Worm (Caenorhabditis elegans): ENCODE measurements around the gene aqp-7.

Gene aqp-7

DNA sequence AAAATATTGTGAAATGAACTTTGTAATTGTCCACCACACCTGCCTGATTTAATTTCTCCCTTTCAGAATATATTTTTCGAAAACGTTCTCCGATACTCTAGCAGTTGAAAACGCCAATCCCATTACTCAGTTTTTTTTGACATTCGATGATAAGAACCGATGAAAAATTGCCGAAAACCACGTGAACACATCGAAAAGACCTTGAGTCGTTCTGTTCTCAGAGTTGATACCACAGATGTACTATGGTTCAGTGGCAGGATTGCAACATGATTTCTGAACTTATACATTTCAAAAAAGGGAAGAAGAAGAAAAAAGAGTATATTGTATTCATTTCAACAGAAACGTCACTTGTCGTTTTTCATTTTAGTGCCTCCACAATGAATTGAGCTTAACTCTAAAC lies 4.9 kb upstream of the aqp-7 start:
- no peak for TF ChIP-seq nhr-11 (tag; optimal IDR thresholded peaks at IDR 0.05)
- no peak for TF ChIP-seq unc-39 (tag; optimal IDR thresholded peaks at IDR 0.05)
- no peak for TF ChIP-seq egl-5 (tag; optimal IDR thresholded peaks at IDR 0.05)
- TF ChIP-seq ceh-82 (tag; optimal IDR thresholded peaks at IDR 0.05) = no peak
- TF ChIP-seq ztf-11 (tag; optimal IDR thresholded peaks at IDR 0.05) = no peak

DNA sequence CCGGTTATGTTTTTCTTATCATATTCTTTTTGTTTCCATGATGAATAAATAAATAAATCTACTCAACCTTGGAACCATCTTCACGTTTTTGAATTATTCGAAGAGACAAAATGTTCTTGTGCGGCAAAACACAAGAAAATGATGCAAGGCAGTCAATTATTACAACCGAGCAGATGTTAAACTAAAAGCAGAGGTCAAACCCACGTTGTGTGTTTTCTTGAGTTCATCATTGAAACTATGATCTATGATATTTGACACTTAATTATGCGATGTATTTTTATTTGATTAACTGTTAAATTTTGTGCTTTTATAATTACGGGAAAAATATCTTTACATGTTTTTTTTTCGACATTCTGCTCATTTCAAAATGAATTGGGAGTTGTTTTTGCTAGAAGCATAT lies 3.4 kb upstream of the aqp-7 start:
- peak; percentile 5 for TF ChIP-seq nfya-1 (tag; optimal IDR thresholded peaks at IDR 0.05; ENCODE audit: insufficient read depth)
- no peak for TF ChIP-seq unc-62 (GFP tag; optimal IDR thresholded peaks at IDR 0.05)

DNA sequence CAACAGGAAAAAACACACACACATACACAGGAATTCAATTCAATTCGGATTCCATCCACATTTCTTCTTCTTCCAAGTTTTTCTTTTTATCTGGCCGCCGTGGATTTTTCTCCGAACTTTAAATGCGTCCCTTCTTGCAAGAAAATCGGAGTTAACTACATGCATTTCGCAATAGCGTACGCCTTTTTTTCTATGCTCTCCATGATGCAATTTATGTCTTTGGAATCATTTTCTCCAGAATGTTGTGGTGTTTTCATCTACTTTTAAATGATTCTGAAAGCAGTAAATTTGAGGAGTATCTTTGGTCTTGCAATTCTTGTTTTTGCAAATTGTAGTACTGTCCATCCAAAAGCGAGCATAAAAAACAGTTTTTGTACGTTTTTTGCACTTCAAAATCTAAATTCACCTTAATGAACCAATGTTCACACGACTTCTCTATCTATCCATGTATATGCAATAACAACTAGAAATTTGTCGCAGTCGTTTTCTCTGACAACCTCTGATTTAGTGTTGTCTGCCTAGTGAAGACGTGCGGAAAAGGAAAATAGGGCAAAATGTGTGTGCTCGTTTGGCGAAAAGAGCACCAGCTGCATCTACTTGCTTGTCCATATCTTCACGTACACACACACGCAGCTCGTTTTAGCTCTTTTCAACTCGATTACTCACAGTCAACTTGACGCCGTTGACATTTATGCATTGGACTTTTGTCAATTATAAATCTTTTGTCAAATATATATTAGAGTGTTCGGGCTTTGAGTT lies 2.4 kb upstream of the aqp-7 start:
- peak; percentile 11 for TF ChIP-seq lin-39 (tag; optimal IDR thresholded peaks at IDR 0.05)
- TF ChIP-seq unc-62 (GFP tag; optimal IDR thresholded peaks at IDR 0.05) = peak; percentile 4
- no peak for TF ChIP-seq nhr-12 (tag; optimal IDR thresholded peaks at IDR 0.05)
- TF ChIP-seq hmg-11 (tag; optimal IDR thresholded peaks at IDR 0.05) = peak; percentile 11
- TF ChIP-seq sea-2 (GFP tag; optimal IDR thresholded peaks at IDR 0.05) = no peak

DNA sequence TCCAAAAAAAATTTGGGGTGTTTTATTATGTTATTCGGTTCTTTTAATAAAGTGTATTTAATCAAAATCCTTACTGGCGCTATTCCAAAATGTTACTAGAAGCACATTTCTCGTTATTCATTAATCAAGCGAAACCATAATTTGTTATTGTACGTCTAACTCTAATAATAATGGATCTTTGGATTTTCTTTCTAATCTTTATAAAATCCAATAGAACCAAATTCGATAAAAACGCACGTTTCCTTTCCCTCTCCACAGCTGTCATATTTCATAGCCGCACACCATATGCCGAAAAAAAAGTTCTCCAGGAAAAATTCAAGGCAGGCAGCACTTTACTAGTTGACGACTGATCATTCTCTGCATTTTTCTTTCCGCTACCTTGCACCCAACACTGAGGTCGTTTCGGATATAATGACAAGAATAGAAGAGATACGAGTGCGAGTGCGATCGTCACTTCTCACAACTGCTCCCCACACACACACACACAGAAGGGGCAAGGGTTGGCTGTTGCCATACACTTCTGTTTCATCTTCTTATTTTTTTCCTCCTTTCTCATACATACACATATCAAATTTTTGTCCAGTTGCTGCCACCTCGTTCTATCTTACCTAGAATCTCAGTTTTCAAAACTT lies 1.2 kb upstream of the aqp-7 start:
- TF ChIP-seq nfya-1 (tag; optimal IDR thresholded peaks at IDR 0.05; ENCODE audit: insufficient read depth) (peak; percentile 17), egl-5 (tag; optimal IDR thresholded peaks at IDR 0.05) (no peak)

DNA sequence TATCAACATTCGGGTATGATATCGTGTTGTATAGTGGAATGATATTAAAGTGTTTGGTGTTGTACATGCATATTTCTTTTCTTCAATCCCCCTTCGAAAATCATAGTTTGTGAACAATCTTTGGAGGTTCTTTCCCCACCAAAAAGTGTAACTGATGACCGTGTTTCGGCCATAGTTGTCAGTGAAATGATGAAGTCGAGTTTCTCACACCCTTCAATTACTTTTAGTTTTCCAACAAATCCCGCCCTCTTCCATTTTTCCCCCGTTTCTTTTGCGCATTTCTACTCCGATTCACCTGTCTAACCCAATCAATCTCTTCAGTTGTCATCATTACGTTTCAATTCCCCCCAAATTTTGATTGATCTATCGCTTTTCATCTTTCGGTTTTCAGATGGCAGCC lies 282 bp downstream of the aqp-7 start:
- no peak for TF ChIP-seq nhr-11 (tag; optimal IDR thresholded peaks at IDR 0.05)
- TF ChIP-seq unc-62 (GFP tag; optimal IDR thresholded peaks at IDR 0.05) = peak; percentile 70

DNA sequence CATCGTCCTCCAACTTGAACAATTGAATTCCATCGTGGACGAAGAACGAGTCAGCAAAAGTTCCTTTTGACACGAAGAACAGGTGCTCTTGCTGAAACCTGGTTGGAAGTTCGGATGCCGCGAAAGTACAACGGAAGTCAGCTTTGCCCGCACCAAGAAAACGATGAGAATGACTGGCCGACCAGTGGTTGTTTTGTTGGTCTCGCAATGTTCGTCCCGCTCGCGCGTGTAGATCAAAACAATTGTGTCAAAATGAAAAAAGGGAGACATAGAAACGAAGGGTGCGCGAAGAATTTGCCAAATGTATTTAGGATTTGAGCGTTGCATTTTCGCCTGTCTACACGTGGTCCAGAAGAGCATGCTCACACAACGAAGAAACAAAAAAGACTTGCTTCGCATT lies 4.2 kb downstream of the aqp-7 start, which contains the start of gene M02F4.1:
TSS of gene M02F4.1 (minus strand) at position 101 of the 400 bp plus-strand sequence.
- TF ChIP-seq tbx-2 (tag; optimal IDR thresholded peaks at IDR 0.05) = no peak
- TF ChIP-seq nhr-76 (tag; optimal IDR thresholded peaks at IDR 0.05) = no peak
- no peak for TF ChIP-seq unc-62 (GFP tag; optimal IDR thresholded peaks at IDR 0.05)
- TF ChIP-seq pha-4 (tag; optimal IDR thresholded peaks at IDR 0.05) = no peak
- TF ChIP-seq nhr-77 (tag; optimal IDR thresholded peaks at IDR 0.05) = no peak
- no peak for TF ChIP-seq ZK546.5 (tag; optimal IDR thresholded peaks at IDR 0.05)
- TF ChIP-seq ceh-82 (tag; optimal IDR thresholded peaks at IDR 0.05) = no peak
- no peak for TF ChIP-seq nhr-67 (tag; optimal IDR thresholded peaks at IDR 0.05)
- TF ChIP-seq pqm-1 (tag; optimal IDR thresholded peaks at IDR 0.05) = no peak
- TF ChIP-seq nhr-12 (tag; optimal IDR thresholded peaks at IDR 0.05) = no peak

DNA sequence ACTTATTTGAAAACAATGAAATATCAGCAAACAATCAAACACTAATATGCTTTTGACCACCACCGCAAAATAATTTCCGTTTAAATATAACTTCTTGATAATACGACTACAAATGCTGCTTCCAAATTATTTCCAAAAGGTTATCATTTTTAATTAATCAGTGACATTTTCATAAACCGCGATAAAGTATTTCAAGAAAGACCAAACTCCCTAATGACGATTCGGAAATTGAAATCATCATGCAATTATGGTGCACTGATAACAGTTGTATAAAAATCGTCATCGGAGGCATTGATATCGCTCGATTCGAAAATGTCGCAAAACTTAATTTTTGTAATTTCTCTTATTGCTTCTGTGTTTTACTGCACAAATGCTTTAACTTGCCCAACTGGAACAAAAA lies 6.6 kb downstream of the aqp-7 start, which contains the start of gene clec-265:
TSS of gene clec-265 (plus strand) at position 300 of the 400 bp plus-strand sequence.
- TF ChIP-seq fos-1 (tag; optimal IDR thresholded peaks at IDR 0.05) (peak; percentile 63), pha-4 (tag; optimal IDR thresholded peaks at IDR 0.05) (no peak), pqm-1 (tag; optimal IDR thresholded peaks at IDR 0.05) (peak; percentile 99), skn-1 (tag; optimal IDR thresholded peaks at IDR 0.05) (peak; percentile 37), elt-2 (tag; optimal IDR thresholded peaks at IDR 0.05) (peak; percentile 98), jun-1 (tag; optimal IDR thresholded peaks at IDR 0.05) (peak; percentile 61), R02D3.7 (tag; optimal IDR thresholded peaks at IDR 0.05) (no peak)

DNA sequence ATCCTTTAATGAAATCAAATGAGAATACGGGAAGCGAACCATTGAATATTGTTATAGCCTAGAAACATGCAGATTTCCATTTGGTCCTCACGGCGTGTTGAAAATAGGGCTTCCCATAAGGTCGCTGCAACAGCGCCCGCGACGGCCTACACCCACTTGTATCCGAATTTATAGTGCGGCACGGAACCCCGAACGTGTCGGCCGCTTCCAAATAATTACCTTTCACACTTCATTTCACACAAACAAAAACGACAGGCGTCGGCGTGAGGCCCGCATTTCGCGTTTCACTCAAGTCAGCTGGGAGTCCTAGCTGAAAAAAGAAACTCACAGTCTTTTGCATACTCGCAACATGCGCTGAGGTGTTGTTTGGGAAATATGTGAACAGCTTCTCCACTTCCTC lies 8.6 kb downstream of the aqp-7 start:
- TF ChIP-seq nfya-1 (tag; optimal IDR thresholded peaks at IDR 0.05; ENCODE audit: insufficient read depth) (no peak), fkh-10 (GFP tag; optimal IDR thresholded peaks at IDR 0.05) (no peak), mml-1 (tag; optimal IDR thresholded peaks at IDR 0.05) (no peak), ztf-4 (tag; optimal IDR thresholded peaks at IDR 0.05) (no peak), aly-2 (tag; optimal IDR thresholded peaks at IDR 0.05) (no peak), jun-1 (tag; optimal IDR thresholded peaks at IDR 0.05) (no peak), ZK546.5 (tag; optimal IDR thresholded peaks at IDR 0.05) (no peak), lin-15B (tag; optimal IDR thresholded peaks at IDR 0.05) (no peak), ama-1 (optimal IDR thresholded peaks at IDR 0.05) (no peak), ceh-16 (tag; optimal IDR thresholded peaks at IDR 0.05) (no peak), hmg-11 (tag; optimal IDR thresholded peaks at IDR 0.05) (no peak), skn-1 (tag; optimal IDR thresholded peaks at IDR 0.05) (no peak), pqm-1 (tag; optimal IDR thresholded peaks at IDR 0.05) (no peak), elt-3 (tag; optimal IDR thresholded peaks at IDR 0.05) (no peak), unc-62 (GFP tag; optimal IDR thresholded peaks at IDR 0.05) (no peak), lsy-12 (tag; optimal IDR thresholded peaks at IDR 0.05) (no peak)
